Worm (Caenorhabditis elegans) whole organism, L4 larva: Measurements from ENCODE around the gene C44B12.3.
A peak's percentile ranks its signal among the peaks of the same experiment; 100 is the strongest.

Experiments
- D1046.2 ChIP-seq: fragments of 200-800 bp; sonication (Bioruptor generic); IDR thresholded peaks from 2 replicates; pipeline ENCODE4 v1.3.6; 2022; ENCODE audit warnings: missing genetic modification characterization, missing compliant biosample characterization
- F26F4.8 ChIP-seq: fragments of 200-800 bp; sonication (Bioruptor generic); conservative IDR thresholded peaks from 2 replicates; pipeline ENCODE4 v1.3.6; 2022; ENCODE audit warnings: missing genetic modification characterization, missing compliant biosample characterization
- F44E2.7 ChIP-seq: fragments of 200-800 bp; sonication (Bioruptor generic); IDR thresholded peaks from 2 replicates; pipeline ENCODE4 v2.1.2; 2022; ENCODE audit warnings: missing genetic modification characterization, missing compliant biosample characterization
- T20F7.1 ChIP-seq: fragments of 200-800 bp; sonication (Bioruptor generic); optimal IDR thresholded peaks from 2 replicates; lab custom pipeline; 2018; ENCODE audit warnings: mild to moderate bottlenecking, missing genetic modification characterization, missing compliant biosample characterization
- T26A8.4 ChIP-seq: fragments of 200-800 bp; sonication (Bioruptor generic); IDR thresholded peaks from 2 replicates; pipeline ENCODE4 v1.3.6; 2022; ENCODE audit warnings: missing genetic modification characterization, missing compliant biosample characterization
- ZK337.2 ChIP-seq: fragments of 200-800 bp; sonication (Bioruptor generic); IDR thresholded peaks from 2 replicates; pipeline ENCODE4 v1.3.6; 2022; ENCODE audit warnings: missing genetic modification reagents, missing genetic modification characterization, missing compliant biosample characterization
- aly-2 ChIP-seq: sonication (generic microtip); optimal IDR thresholded peaks from 2 replicates; lab custom pipeline; 2018; ENCODE audit warnings: missing biosample characterization, missing genetic modification characterization
- ama-1 ChIP-seq: fragments of 150-350 bp; optimal IDR thresholded peaks from 2 replicates; lab custom pipeline; 2014; ENCODE audit warnings: inconsistent platforms, mixed read lengths
- attf-4 ChIP-seq: sonication (generic microtip); optimal IDR thresholded peaks from 3 replicates; lab custom pipeline; 2017; ENCODE audit warnings: missing biosample characterization, missing genetic modification characterization
- cey-2 ChIP-seq: sonication (generic microtip); optimal IDR thresholded peaks from 3 replicates; lab custom pipeline; 2017; ENCODE audit warnings: missing genetic modification characterization, mild to moderate bottlenecking, missing compliant biosample characterization, antibody characterized with exemption, borderline replicate concordance; ENCODE audit not compliant: insufficient read depth
- ctbp-1 ChIP-seq: fragments of 200-800 bp; sonication (Bioruptor generic); IDR thresholded peaks from 2 replicates; pipeline ENCODE4 v1.3.6; 2022; ENCODE audit warnings: missing genetic modification reagents, missing genetic modification characterization, missing compliant biosample characterization
- daf-16 ChIP-seq, 3 experiments: sonication (generic microtip); optimal IDR thresholded peaks; 2 replicates each; lab custom pipeline; 2016 to 2017; ENCODE audit warnings: missing genetic modification characterization in 3 of 3, missing genetic modification reagents in 3 of 3, mild to moderate bottlenecking in 2 of 3, missing compliant biosample characterization in 2 of 3, missing biosample characterization in 1 of 3, moderate library complexity in 1 of 3
- daf-19 ChIP-seq: fragments of 200-800 bp; sonication (Bioruptor generic); conservative IDR thresholded peaks from 2 replicates; pipeline ENCODE4 v1.3.6; 2022; ENCODE audit warnings: missing genetic modification characterization, missing compliant biosample characterization
- daf-8 ChIP-seq: fragments of 200-800 bp; sonication (Bioruptor generic); IDR thresholded peaks from 2 replicates; pipeline ENCODE4 v1.3.6; 2022; ENCODE audit warnings: missing genetic modification characterization, missing compliant biosample characterization
- dmd-8 ChIP-seq: fragments of 200-800 bp; sonication (Bioruptor generic); IDR thresholded peaks from 2 replicates; pipeline ENCODE4 v1.3.6; 2022; ENCODE audit warnings: missing genetic modification characterization, missing compliant biosample characterization
- dpl-1 ChIP-seq: fragments of 150-350 bp; optimal IDR thresholded peaks from 2 replicates; lab custom pipeline; 2014; ENCODE audit warnings: missing biosample characterization, missing genetic modification reagents, missing genetic modification characterization
- fkh-10 ChIP-seq: fragments of 150-350 bp; optimal IDR thresholded peaks from 2 replicates; lab custom pipeline; 2014; ENCODE audit warnings: missing biosample characterization, missing genetic modification reagents, missing genetic modification characterization
- hif-1 ChIP-seq, 2 experiments: sonication (generic microtip); optimal IDR thresholded peaks; 2 replicates each; lab custom pipeline; 2016 to 2017; ENCODE audit warnings: missing compliant biosample characterization in 2 of 2, missing genetic modification characterization in 2 of 2, missing genetic modification reagents in 2 of 2, missing genotype in 2 of 2, mild to moderate bottlenecking in 1 of 2
- hlh-11 ChIP-seq: fragments of 200-800 bp; sonication (Bioruptor generic); optimal IDR thresholded peaks from 2 replicates; lab custom pipeline; 2018; ENCODE audit warnings: mild to moderate bottlenecking, missing genetic modification characterization, missing compliant biosample characterization
- hlh-30 ChIP-seq: sonication (generic microtip); optimal IDR thresholded peaks from 2 replicates; lab custom pipeline; 2017; ENCODE audit warnings: antibody characterized with exemption, mild to moderate bottlenecking, missing genetic modification characterization, missing compliant biosample characterization; ENCODE audit not compliant: insufficient read depth
- hmg-1.1 ChIP-seq: fragments of 200-800 bp; sonication (Bioruptor generic); IDR thresholded peaks from 2 replicates; pipeline ENCODE4 v1.3.6; 2022; ENCODE audit warnings: missing genetic modification reagents, missing genetic modification characterization, missing compliant biosample characterization
- jun-1 ChIP-seq: fragments of 150-350 bp; optimal IDR thresholded peaks from 2 replicates; lab custom pipeline; 2014; ENCODE audit warnings: missing biosample characterization, missing genetic modification reagents, missing genetic modification characterization
- lim-7 ChIP-seq: fragments of 200-800 bp; sonication (Bioruptor generic); IDR thresholded peaks from 2 replicates; pipeline ENCODE4 v1.3.6; 2022; ENCODE audit warnings: missing genetic modification characterization, missing compliant biosample characterization
- lin-1 ChIP-seq: fragments of 200-800 bp; sonication (Bioruptor generic); IDR thresholded peaks from 2 replicates; pipeline ENCODE4 v1.3.6; 2022; ENCODE audit warnings: missing genetic modification reagents, missing genetic modification characterization, missing compliant biosample characterization
- lin-15B ChIP-seq: fragments of 150-350 bp; sonication (generic microtip); optimal IDR thresholded peaks from 3 replicates; lab custom pipeline; 2014; ENCODE audit warnings: missing biosample characterization, missing genetic modification characterization
- lin-29 ChIP-seq: fragments of 200-800 bp; sonication (Bioruptor generic); IDR thresholded peaks from 2 replicates; pipeline ENCODE4 v1.3.6; 2022; ENCODE audit warnings: missing genetic modification reagents, missing genetic modification characterization, missing compliant biosample characterization
- madf-9 ChIP-seq: fragments of 200-800 bp; sonication (Bioruptor generic); conservative IDR thresholded peaks from 2 replicates; pipeline ENCODE4 v1.3.6; 2022; ENCODE audit warnings: missing genetic modification reagents, missing genetic modification characterization, missing compliant biosample characterization
- nhr-111 ChIP-seq: fragments of 200-800 bp; sonication (Bioruptor generic); optimal IDR thresholded peaks from 2 replicates; lab custom pipeline; 2018; ENCODE audit warnings: mild to moderate bottlenecking, missing genetic modification characterization, missing compliant biosample characterization
- nhr-41 ChIP-seq: fragments of 200-800 bp; sonication (Bioruptor generic); IDR thresholded peaks from 2 replicates; pipeline ENCODE4 v1.3.6; 2022; ENCODE audit warnings: missing genetic modification reagents, missing genetic modification characterization, missing compliant biosample characterization
- nhr-6 ChIP-seq: fragments of 150-350 bp; optimal IDR thresholded peaks from 2 replicates; lab custom pipeline; 2014; ENCODE audit warnings: missing biosample characterization, missing genetic modification characterization
- nhr-76 ChIP-seq: fragments of 150-350 bp; optimal IDR thresholded peaks from 2 replicates; lab custom pipeline; 2014; ENCODE audit warnings: missing biosample characterization, missing genetic modification characterization
- nhr-77 ChIP-seq: fragments of 150-350 bp; optimal IDR thresholded peaks from 2 replicates; lab custom pipeline; 2014; ENCODE audit warnings: missing biosample characterization, missing genetic modification characterization
- pqm-1 ChIP-seq: sonication (generic microtip); optimal IDR thresholded peaks from 2 replicates; lab custom pipeline; 2017; ENCODE audit warnings: missing biosample characterization, missing genetic modification characterization
- rbr-2 ChIP-seq: sonication (generic microtip); optimal IDR thresholded peaks from 2 replicates; lab custom pipeline; 2016; ENCODE audit warnings: missing genotype, missing genetic modification characterization, missing compliant biosample characterization
- sdz-12 ChIP-seq: fragments of 200-800 bp; sonication (Bioruptor generic); optimal IDR thresholded peaks from 2 replicates; lab custom pipeline; 2018; ENCODE audit warnings: mild to moderate bottlenecking, missing genetic modification characterization, missing compliant biosample characterization
- set-16 ChIP-seq: fragments of 200-800 bp; sonication (Bioruptor generic); IDR thresholded peaks from 2 replicates; pipeline ENCODE4 v1.3.6; 2022; ENCODE audit warnings: missing genetic modification reagents, missing genetic modification characterization, missing compliant biosample characterization
- skn-1 ChIP-seq: fragments of 150-350 bp; optimal IDR thresholded peaks from 2 replicates; lab custom pipeline; 2014; ENCODE audit warnings: missing biosample characterization, missing genetic modification characterization
- snpc-1.2 ChIP-seq: fragments of 200-800 bp; sonication (Bioruptor generic); IDR thresholded peaks from 2 replicates; pipeline ENCODE4 v1.3.6; 2022; ENCODE audit warnings: missing genetic modification reagents, missing genetic modification characterization, missing compliant biosample characterization
- spr-1 ChIP-seq: sonication (generic microtip); optimal IDR thresholded peaks from 2 replicates; lab custom pipeline; 2016; ENCODE audit warnings: mild to moderate bottlenecking, missing genetic modification characterization, missing compliant biosample characterization
- spr-3 ChIP-seq: fragments of 200-800 bp; sonication (Bioruptor generic); optimal IDR thresholded peaks from 2 replicates; lab custom pipeline; 2018; ENCODE audit warnings: mild to moderate bottlenecking, missing genetic modification characterization, missing compliant biosample characterization
- unc-130 ChIP-seq: sonication (generic microtip); optimal IDR thresholded peaks from 2 replicates; lab custom pipeline; 2016; ENCODE audit warnings: missing genetic modification reagents, missing genetic modification characterization, missing compliant biosample characterization
- unc-39 ChIP-seq: sonication (generic microtip); optimal IDR thresholded peaks from 2 replicates; lab custom pipeline; 2017; ENCODE audit warnings: missing biosample characterization, missing genetic modification characterization
- zag-1 ChIP-seq: fragments of 150-350 bp; optimal IDR thresholded peaks from 2 replicates; lab custom pipeline; 2014; ENCODE audit warnings: missing biosample characterization, missing genetic modification characterization
- zfp-2 ChIP-seq: sonication (generic microtip); optimal IDR thresholded peaks from 2 replicates; lab custom pipeline; 2016; ENCODE audit warnings: mild to moderate bottlenecking, missing genetic modification characterization, missing compliant biosample characterization
- zfp-3 ChIP-seq: fragments of 200-800 bp; sonication (Bioruptor generic); conservative IDR thresholded peaks from 2 replicates; pipeline ENCODE4 v1.3.6; 2022; ENCODE audit warnings: missing genetic modification reagents, missing genetic modification characterization, missing compliant biosample characterization
- ztf-11 ChIP-seq: fragments of 150-350 bp; optimal IDR thresholded peaks from 2 replicates; lab custom pipeline; 2014; ENCODE audit warnings: missing biosample characterization, missing genetic modification characterization

C44B12.3 gene

ce11 chrIV:1075484-1075883 lies 29.1 kb upstream of the C44B12.3 start (continued):
- TF ChIP-seq aly-2 (tag; lab: Kevin White, UChicago), result no peak
- TF ChIP-seq daf-16 (GFP tag; optimal IDR thresholded peaks at IDR 0.05; lab: Kevin White, UChicago), result no peak
- peak; percentile 17 for TF ChIP-seq daf-16 (tag; optimal IDR thresholded peaks at IDR 0.05; lab: Kevin White, UChicago)
- TF ChIP-seq nhr-77, result peak; percentile 65
- TF ChIP-seq dmd-8 (GFP tag; lab: Robert Waterston, UW), result no peak
- no peak for TF ChIP-seq zfp-2 (tag; lab: Kevin White, UChicago)
- TF ChIP-seq daf-8 (GFP tag; lab: Robert Waterston, UW), result no peak

- no peak for TF ChIP-seq T26A8.4
- TF ChIP-seq sdz-12 (GFP tag; lab: Kevin White, UChicago), result no peak
- TF ChIP-seq unc-130 (GFP tag; lab: Kevin White, UChicago), result no peak
- peak; percentile 4 for TF ChIP-seq spr-3 (GFP tag; lab: Kevin White, UChicago)
- no peak for TF ChIP-seq fkh-10 (GFP tag; lab: Kevin White, UChicago)
- TF ChIP-seq ZK337.2 (GFP tag; lab: Robert Waterston, UW), result no peak
- TF ChIP-seq D1046.2 (GFP tag; lab: Robert Waterston, UW), result no peak
- TF ChIP-seq hlh-30 (tag; lab: Kevin White, UChicago), result no peak
- TF ChIP-seq pqm-1 (tag; lab: Kevin White, UChicago), result no peak
- no peak for TF ChIP-seq attf-4
- no peak for TF ChIP-seq dpl-1 (GFP tag; lab: Kevin White, UChicago)
- no peak for TF ChIP-seq lin-1 (GFP tag; lab: Robert Waterston, UW)
- TF ChIP-seq ama-1 (lab: Kevin White, UChicago), result peak; percentile 10
Observed at ce11 chrIV:1086913-1087312, 17.7 kb upstream of the C44B12.3 start, which contains the start of gene csn-4. TSS of gene csn-4 (minus strand) at chrIV:1087013.

- TF ChIP-seq nhr-111 (peak; percentile 88), T20F7.1 (peak; percentile 97), lim-7 (peak; percentile 55; the same call in 1 of the 2 replicates), lin-29 (peak; percentile 96), F26F4.8 (GFP tag; lab: Robert Waterston, UW) (no peak), jun-1 (peak; percentile 92), madf-9 (GFP tag; lab: Robert Waterston, UW) (peak; percentile 96), F44E2.7 (GFP tag; lab: Robert Waterston, UW) (0 out of 2 replicates have a peak, but pooled peaks have one; percentile 72), daf-19 (GFP tag; lab: Robert Waterston, UW) (peak; percentile 91), cey-2 (tag; lab: Kevin White, UChicago) (peak; percentile 63), ctbp-1 (GFP tag; lab: Robert Waterston, UW) (peak; percentile 97), set-16 (peak; percentile 69), nhr-76 (tag; lab: Kevin White, UChicago) (peak; percentile 58), hmg-1.1 (GFP tag; lab: Robert Waterston, UW) (peak; percentile 99), unc-130 (GFP tag; lab: Kevin White, UChicago) (peak; percentile 88), nhr-6 (peak; percentile 93), ama-1 (lab: Kevin White, UChicago) (peak; percentile 86), hlh-11 (tag; lab: Kevin White, UChicago) (peak; percentile 96), snpc-1.2 (GFP tag; lab: Robert Waterston, UW) (peak; percentile 87), spr-1 (tag; lab: Kevin White, UChicago) (peak; percentile 95), hif-1 (tag; optimal IDR thresholded peaks at IDR 0.05; lab: Kevin White, UChicago) (peak; percentile 85 to 93), aly-2 (tag; lab: Kevin White, UChicago) (no peak), spr-3 (GFP tag; lab: Kevin White, UChicago) (peak; percentile 99), lin-15B (tag; lab: Kevin White, UChicago) (peak; percentile 81), nhr-41 (GFP tag; lab: Robert Waterston, UW) (peak; percentile 76; the same call in 1 of the 2 replicates), ztf-11 (tag; lab: Kevin White, UChicago) (no peak), skn-1 (tag; lab: Kevin White, UChicago) (no peak), zfp-3 (GFP tag; lab: Robert Waterston, UW) (peak; percentile 99), sdz-12 (GFP tag; lab: Kevin White, UChicago) (peak; percentile 92), unc-39 (tag; lab: Kevin White, UChicago) (no peak), zag-1 (tag; lab: Kevin White, UChicago) (peak; percentile 34), rbr-2 (tag; lab: Kevin White, UChicago) (peak; percentile 97)
Observed at ce11 chrIV:1093870-1094564, 10.5 kb upstream of the C44B12.3 start, which contains the start of the genes cct-8 and Y55F3AR.2. TSS of gene cct-8 (minus strand) at chrIV:1093920. TSS of gene Y55F3AR.2 (plus strand) at chrIV:1094541.
